Fruit fly (Drosophila melanogaster) whole organism, wandering third instar larva: ENCODE measurements around the gene CG3744.

Experiments used
- Abd-B ChIP-seq: fragments of >200 bp; optimal IDR thresholded peaks from 2 replicates; lab custom pipeline; 2017; ENCODE audit warnings: missing biosample characterization, missing genetic modification characterization
- CG32264 ChIP-seq: fragments of 200-800 bp; sonication (Bioruptor generic); optimal IDR thresholded peaks from 2 replicates; lab custom pipeline; 2016; ENCODE audit warnings: missing biosample characterization, missing genetic modification characterization
- CrebA ChIP-seq: fragments of 200-800 bp; sonication (Bioruptor generic); optimal IDR thresholded peaks from 2 replicates; lab custom pipeline; 2016; ENCODE audit warnings: missing biosample characterization, mild to moderate bottlenecking, missing genetic modification characterization, borderline replicate concordance
- Dfd ChIP-seq: fragments of >200 bp; optimal IDR thresholded peaks from 2 replicates; lab custom pipeline; 2017; ENCODE audit warnings: missing biosample characterization, missing genetic modification characterization
- Dif ChIP-seq: fragments of 200-275, 200-300 bp; sonication (Bioruptor generic); optimal IDR thresholded peaks from 2 replicates; lab custom pipeline; 2018; ENCODE audit warnings: missing biosample characterization, missing genetic modification characterization; ENCODE audit not compliant: partially characterized antibody
- GATAd ChIP-seq: sonication (Bioruptor generic); optimal IDR thresholded peaks from 2 replicates; lab custom pipeline; 2016; ENCODE audit warnings: missing biosample characterization, missing genetic modification characterization
- HLH106 ChIP-seq: fragments of 200-800 bp; optimal IDR thresholded peaks from 3 replicates; lab custom pipeline; 2019; ENCODE audit warnings: missing biosample characterization, mild to moderate bottlenecking, missing genetic modification characterization, moderate library complexity
- Hnf4 ChIP-seq: fragments of 200-800 bp; sonication (Bioruptor generic); optimal IDR thresholded peaks from 2 replicates; lab custom pipeline; 2016; ENCODE audit warnings: missing biosample characterization, mild to moderate bottlenecking, missing genetic modification characterization
- Hr78 ChIP-seq: fragments of >200 bp; optimal IDR thresholded peaks from 2 replicates; lab custom pipeline; 2017; ENCODE audit warnings: missing biosample characterization, missing genetic modification characterization
- Jra ChIP-seq: sonication (Bioruptor generic); optimal IDR thresholded peaks from 2 replicates; lab custom pipeline; 2016; ENCODE audit warnings: missing biosample characterization, missing genetic modification characterization
- Rel ChIP-seq, 2 experiments: fragments of 200-800 bp; sonication (Bioruptor generic) in 1 of 2; optimal IDR thresholded peaks; 2 replicates in 1 of 2; 3 replicates in 1 of 2; lab custom pipeline; 2016 to 2019; ENCODE audit warnings: mild to moderate bottlenecking in 2 of 2, missing biosample characterization in 2 of 2, missing genetic modification characterization in 2 of 2, moderate library complexity in 1 of 2
- Sp1 ChIP-seq: fragments of 200-800 bp; sonication (Bioruptor generic); optimal IDR thresholded peaks from 3 replicates; lab custom pipeline; 2019; ENCODE audit warnings: missing biosample characterization, mild to moderate bottlenecking, missing genetic modification characterization, moderate library complexity
- Vsx2 ChIP-seq: fragments of 200-300, 225-300 bp; sonication (Bioruptor generic); optimal IDR thresholded peaks from 2 replicates; lab custom pipeline; 2018; ENCODE audit warnings: missing biosample characterization, missing genetic modification characterization; ENCODE audit not compliant: partially characterized antibody
- br ChIP-seq: fragments of 200-800 bp; sonication (Bioruptor generic); optimal IDR thresholded peaks from 2 replicates; lab custom pipeline; 2016; ENCODE audit warnings: missing biosample characterization, missing genetic modification characterization
- brk ChIP-seq: fragments of 200-800 bp; sonication (Bioruptor generic); optimal IDR thresholded peaks from 2 replicates; lab custom pipeline; 2016; ENCODE audit warnings: missing biosample characterization, mild to moderate bottlenecking, missing genetic modification characterization
- dl ChIP-seq, 2 experiments: fragments of 175-275, 200-275 bp in 1 of 2; fragments of 200-275 bp in 1 of 2; sonication (Bioruptor generic); optimal IDR thresholded peaks; lab custom pipeline; 2018; ENCODE audit warnings: mild to moderate bottlenecking in 2 of 2, missing biosample characterization in 2 of 2, missing genetic modification characterization in 2 of 2, moderate library complexity in 2 of 2; ENCODE audit not compliant: partially characterized antibody in 2 of 2, insufficient read depth in 1 of 2
- dmrt93B ChIP-seq: fragments of 200-800 bp; sonication (Bioruptor generic); optimal IDR thresholded peaks from 2 replicates; lab custom pipeline; 2018; ENCODE audit warnings: missing biosample characterization, mild to moderate bottlenecking, missing genetic modification characterization
- dsf ChIP-seq: sonication (Bioruptor generic); optimal IDR thresholded peaks from 2 replicates; lab custom pipeline; 2016; ENCODE audit warnings: missing biosample characterization, missing genetic modification characterization, borderline replicate concordance
- ey ChIP-seq: fragments of 200-800 bp; sonication (Bioruptor generic); optimal IDR thresholded peaks from 2 replicates; lab custom pipeline; 2016; ENCODE audit warnings: missing biosample characterization, missing genetic modification characterization
- foxo ChIP-seq, 2 experiments: fragments of 200-800 bp; sonication (Bioruptor generic); optimal IDR thresholded peaks; 2 replicates in 1 of 2; 3 replicates in 1 of 2; lab custom pipeline; 2016 to 2017; ENCODE audit warnings: missing biosample characterization in 2 of 2, missing genetic modification characterization in 2 of 2
- fru ChIP-seq: fragments of 200-800 bp; sonication (Bioruptor generic); optimal IDR thresholded peaks from 3 replicates; lab custom pipeline; 2016; ENCODE audit warnings: missing biosample characterization, mild to moderate bottlenecking, missing genetic modification characterization
- psq ChIP-seq: fragments of 200-800 bp; sonication (Bioruptor generic); optimal IDR thresholded peaks from 3 replicates; lab custom pipeline; 2017; ENCODE audit warnings: missing biosample characterization, mild to moderate bottlenecking, missing genetic modification characterization, moderate library complexity
- rgr ChIP-seq: fragments of 200-800 bp; sonication (Bioruptor generic); optimal IDR thresholded peaks from 3 replicates; lab custom pipeline; 2016; ENCODE audit warnings: missing biosample characterization, mild to moderate bottlenecking, missing genetic modification characterization
- sage ChIP-seq: fragments of 200-800 bp; sonication (Bioruptor generic); optimal IDR thresholded peaks from 2 replicates; lab custom pipeline; 2016; ENCODE audit warnings: missing biosample characterization, mild to moderate bottlenecking, missing genetic modification characterization
- sv ChIP-seq: fragments of 200-800 bp; sonication (Bioruptor generic); optimal IDR thresholded peaks from 3 replicates; lab custom pipeline; 2016; ENCODE audit warnings: missing biosample characterization, missing genetic modification characterization
- usp ChIP-seq: fragments of >200 bp; optimal IDR thresholded peaks from 2 replicates; lab custom pipeline; 2017; ENCODE audit warnings: missing biosample characterization, missing genetic modification characterization
- woc ChIP-seq: sonication (Bioruptor generic); optimal IDR thresholded peaks from 2 replicates; lab custom pipeline; 2016; ENCODE audit warnings: missing biosample characterization, mild to moderate bottlenecking, missing genetic modification characterization

CG3744 gene

dm6 chr3R:24829887-24830351, 46.5 kb downstream of the CG3744 start, which contains the start of the genes Kaz and CG43273 (continued):
- TF ChIP-seq fru (GFP tag; lab: Kevin White, UChicago) (no peak), Sp1 (no peak), GATAd (GFP tag; lab: Kevin White, UChicago) (no peak), Jra (GFP tag; lab: Kevin White, UChicago) (no peak), rgr (GFP tag; lab: Kevin White, UChicago) (no peak)

- TF ChIP-seq dsf (no peak), Dif (GFP tag; lab: Kevin White, UChicago) (no peak), Hnf4 (GFP tag; lab: Kevin White, UChicago) (no peak), rgr (GFP tag; lab: Kevin White, UChicago) (no peak), Sp1 (no peak), dl (GFP tag; optimal IDR thresholded peaks at IDR 0.05; lab: Kevin White, UChicago; ENCODE audit: insufficient read depth in 1 of 2, partially characterized antibody in 2 of 2) (no peak), br (GFP tag; lab: Kevin White, UChicago) (no peak), GATAd (GFP tag; lab: Kevin White, UChicago) (no peak), sage (GFP tag; lab: Kevin White, UChicago) (no peak), Dfd (no peak), psq (GFP tag; lab: Kevin White, UChicago) (no peak), sv (GFP tag; lab: Kevin White, UChicago) (no peak), foxo (GFP tag; optimal IDR thresholded peaks at IDR 0.05; lab: Kevin White, UChicago) (no peak), brk (GFP tag; lab: Kevin White, UChicago) (no peak), HLH106 (tag; lab: Kevin White, UChicago) (no peak), CG32264 (GFP tag; lab: Kevin White, UChicago) (no peak), Jra (GFP tag; lab: Kevin White, UChicago) (no peak), CrebA (no peak), Hr78 (no peak)
These were observed 48.2 kb downstream of the CG3744 start, which contains the start of gene RabX4 for dm6 chr3R:24828234-24828633. Gene RabX4 (minus strand): TSS chr3R:24828409.

dm6 chr3R:24825548-24825947, 50.9 kb downstream of the CG3744 start, which contains the start of gene niki:
Gene niki (minus strand): TSS chr3R:24825648.
- TF ChIP-seq Hnf4 (GFP tag; lab: Kevin White, UChicago) (no peak), Dif (GFP tag; lab: Kevin White, UChicago) (no peak), usp (no peak), Abd-B (no peak), ey (GFP tag; lab: Kevin White, UChicago) (no peak), Dfd (no peak), CG32264 (GFP tag; lab: Kevin White, UChicago) (no peak), woc (no peak), dmrt93B (no peak), sv (GFP tag; lab: Kevin White, UChicago) (no peak), HLH106 (tag; lab: Kevin White, UChicago) (no peak), Vsx2 (GFP tag; lab: Kevin White, UChicago) (no peak)

dm6 chr3R:24823061-24823460, 53.4 kb downstream of the CG3744 start:
- no peak for TF ChIP-seq Rel (GFP tag; optimal IDR thresholded peaks at IDR 0.05; lab: Kevin White, UChicago)
- TF ChIP-seq Rel (tag; optimal IDR thresholded peaks at IDR 0.05; lab: Kevin White, UChicago): peak; percentile 96
- no peak for TF ChIP-seq sage (GFP tag; lab: Kevin White, UChicago)
- TF ChIP-seq woc: no peak
- TF ChIP-seq, all 38 proteins: peak for 1
